Fruit fly (Drosophila melanogaster) Kc167 (cell line): ENCODE measurements around the gene CG31551.

Experiments used
- h ChIP-seq: fragments of >200 bp; optimal IDR thresholded peaks from 3 replicates; lab custom pipeline; 2018; ENCODE audit warnings: missing external identifiers
- psq ChIP-seq: fragments of >200 bp; optimal IDR thresholded peaks from 2 replicates; lab custom pipeline; 2017; ENCODE audit warnings: missing external identifiers

DNA sequence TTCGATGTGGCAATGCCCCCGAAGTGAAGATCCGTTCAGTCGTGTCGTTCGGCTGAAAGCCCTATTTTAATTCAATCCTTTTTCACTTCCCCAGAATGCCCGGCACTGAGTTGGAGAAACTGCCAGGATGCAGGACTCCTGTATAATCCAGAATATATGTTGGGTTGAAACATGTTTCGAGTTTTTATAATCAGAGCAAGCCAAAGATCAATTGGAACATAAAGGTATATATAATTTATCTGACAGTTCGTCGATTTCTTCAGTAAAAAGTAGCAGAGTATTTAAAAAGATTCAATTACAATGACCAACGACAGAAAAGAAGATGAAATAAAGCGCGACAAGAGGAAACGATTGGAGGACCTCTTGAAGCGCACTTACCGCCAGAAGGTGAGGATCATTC is at the start of gene CG31551:
- TF ChIP-seq h (no peak), psq (lab: Kevin White, UChicago) (no peak)
